Worm (Caenorhabditis elegans) whole organism, L2 larva: ENCODE measurements around the gene C16D2.1.

Experiments used
- ama-1 ChIP-seq: fragments of 150-350 bp; optimal IDR thresholded peaks from 2 replicates; lab custom pipeline; 2018; ENCODE audit warnings: inconsistent platforms
- blmp-1 ChIP-seq: sonication (generic microtip); optimal IDR thresholded peaks from 2 replicates; lab custom pipeline; 2017; ENCODE audit warnings: missing genetic modification characterization, mild to moderate bottlenecking, missing compliant biosample characterization, antibody characterized with exemption, moderate library complexity; ENCODE audit not compliant: insufficient read depth
- ceh-82 ChIP-seq: fragments of 150-350 bp; optimal IDR thresholded peaks from 2 replicates; lab custom pipeline; 2014; ENCODE audit warnings: missing biosample characterization, missing genetic modification characterization
- elt-1 ChIP-seq: fragments of 150-350 bp; optimal IDR thresholded peaks from 2 replicates; lab custom pipeline; 2014; ENCODE audit warnings: missing biosample characterization, missing genetic modification characterization
- lin-39 ChIP-seq: fragments of 150-350 bp; optimal IDR thresholded peaks from 2 replicates; lab custom pipeline; 2014; ENCODE audit warnings: missing biosample characterization, missing genetic modification reagents, missing genetic modification characterization
- mdl-1 ChIP-seq, 2 experiments: fragments of 150-350 bp in 1 of 2; sonication (generic microtip) in 1 of 2; optimal IDR thresholded peaks; 2 replicates each; lab custom pipeline; 2017; ENCODE audit warnings: missing biosample characterization in 2 of 2, missing genetic modification characterization in 2 of 2
- nhr-11 ChIP-seq: fragments of 150-350 bp; optimal IDR thresholded peaks from 2 replicates; lab custom pipeline; 2014; ENCODE audit warnings: missing biosample characterization, missing genetic modification characterization
- nhr-25 ChIP-seq: fragments of 150-350 bp; sonication (generic microtip); optimal IDR thresholded peaks from 3 replicates; lab custom pipeline; 2014; ENCODE audit warnings: missing biosample characterization, missing genetic modification characterization
- snpc-4 ChIP-seq: fragments of 150-350 bp; optimal IDR thresholded peaks from 2 replicates; lab custom pipeline; 2014; ENCODE audit warnings: missing biosample characterization, missing genetic modification characterization
- ztf-1 ChIP-seq: fragments of 200-800 bp; sonication (Bioruptor generic); conservative IDR thresholded peaks from 2 replicates; pipeline ENCODE4 v1.3.6; 2022; ENCODE audit warnings: missing genetic modification characterization, missing compliant biosample characterization

- TF ChIP-seq elt-1 (tag; lab: Kevin White, UChicago) = no peak
- TF ChIP-seq ztf-1 (GFP tag; lab: Robert Waterston, UW) = no peak
- no peak for TF ChIP-seq mdl-1 (tag; optimal IDR thresholded peaks at IDR 0.05; lab: Kevin White, UChicago)
- no peak for TF ChIP-seq ama-1
- TF ChIP-seq lin-39 (tag; lab: Kevin White, UChicago) = no peak
- no peak for TF ChIP-seq blmp-1
- TF ChIP-seq nhr-25 (tag; lab: Kevin White, UChicago) = no peak
- TF ChIP-seq nhr-11 (tag; lab: Kevin White, UChicago) = no peak
- no peak for TF ChIP-seq snpc-4 (tag; lab: Kevin White, UChicago)
- TF ChIP-seq ceh-82 (tag; lab: Kevin White, UChicago) = no peak
Observed at ce11 chrII:9111471-9112016, 19.9 kb upstream of the C16D2.1 start.
